Fruit fly (Drosophila melanogaster): ENCODE measurements around the gene RhoGAP92B.
A peak's percentile ranks its signal among the peaks of the same experiment; 100 is the strongest.

The RhoGAP92B gene

dm6 chr3R:19859370-19860033 is 45.5 kb upstream of the RhoGAP92B start (continued):
- TF ChIP-seq CG11504 (tag; optimal IDR thresholded peaks at IDR 0.05) = no peak
- no peak for TF ChIP-seq CG3163 (GFP tag; optimal IDR thresholded peaks at IDR 0.05)
- TF ChIP-seq br (optimal IDR thresholded peaks at IDR 0.05) = no peak
- TF ChIP-seq jigr1 (GFP tag; IDR thresholded peaks at IDR 0.05) = no peak
- TF ChIP-seq pb (GFP tag; optimal IDR thresholded peaks at IDR 0.05) = no peak
- TF ChIP-seq peb (GFP tag; IDR thresholded peaks at IDR 0.05) = no peak
- no peak for TF ChIP-seq CG14441 (GFP tag; IDR thresholded peaks at IDR 0.05)
- no peak for TF ChIP-seq z (GFP tag; IDR thresholded peaks at IDR 0.05)
- TF ChIP-seq CG8281 (tag; optimal IDR thresholded peaks at IDR 0.05) = no peak
- TF ChIP-seq MESR4 (GFP tag; optimal IDR thresholded peaks at IDR 0.05) = no peak
- TF ChIP-seq Myb (GFP tag; optimal IDR thresholded peaks at IDR 0.05) = no peak
- TF ChIP-seq CG18599 (GFP tag; optimal IDR thresholded peaks at IDR 0.05) = peak; percentile 45
- TF ChIP-seq CG7839 (tag; optimal IDR thresholded peaks at IDR 0.05) = no peak
- no peak for TF ChIP-seq CG6813 (GFP tag; optimal IDR thresholded peaks at IDR 0.05)
- TF ChIP-seq pan (optimal IDR thresholded peaks at IDR 0.05) = no peak
- TF ChIP-seq pan (GFP tag; optimal IDR thresholded peaks at IDR 0.05 in 1 of 2, IDR thresholded peaks at IDR 0.05 in 1 of 2) = no peak
- no peak for TF ChIP-seq CG14050 (GFP tag; IDR thresholded peaks at IDR 0.05)
- TF ChIP-seq Sox100B (GFP tag; optimal IDR thresholded peaks at IDR 0.05) = no peak
- TF ChIP-seq sr (GFP tag; IDR thresholded peaks at IDR 0.05) = no peak
- no peak for TF ChIP-seq ems (GFP tag; optimal IDR thresholded peaks at IDR 0.05)
- no peak for TF ChIP-seq corto (GFP tag; optimal IDR thresholded peaks at IDR 0.05)
- no peak for TF ChIP-seq Dip2 (GFP tag; IDR thresholded peaks at IDR 0.05)
- TF ChIP-seq Oli (tag; optimal IDR thresholded peaks at IDR 0.05) = no peak
- no peak for TF ChIP-seq eyg (GFP tag; optimal IDR thresholded peaks at IDR 0.05)
- no peak for TF ChIP-seq Ssrp (tag; optimal IDR thresholded peaks at IDR 0.05)
- peak; percentile 18 for TF ChIP-seq CG12071 (GFP tag; optimal IDR thresholded peaks at IDR 0.05)
- no peak for TF ChIP-seq Poxn (GFP tag; IDR thresholded peaks at IDR 0.05)
- TF ChIP-seq CG32772 (GFP tag; IDR thresholded peaks at IDR 0.05) = no peak
- TF ChIP-seq zfh1 (GFP tag; IDR thresholded peaks at IDR 0.05) = no peak
- no peak for TF ChIP-seq CG18764 (GFP tag; optimal IDR thresholded peaks at IDR 0.05)
- no peak for TF ChIP-seq CG13894 (tag; optimal IDR thresholded peaks at IDR 0.05)
- TF ChIP-seq pros (GFP tag; optimal IDR thresholded peaks at IDR 0.05) = no peak
- TF ChIP-seq jumu (GFP tag; optimal IDR thresholded peaks at IDR 0.05) = no peak
- no peak for TF ChIP-seq HLH4C (GFP tag; IDR thresholded peaks at IDR 0.05; ENCODE audit: partially characterized antibody)
- no peak for TF ChIP-seq ERR (GFP tag; optimal IDR thresholded peaks at IDR 0.05)
- no peak for TF ChIP-seq CG13624 (GFP tag; optimal IDR thresholded peaks at IDR 0.05)
- TF ChIP-seq pita (GFP tag; optimal IDR thresholded peaks at IDR 0.05) = no peak
- no peak for TF ChIP-seq D19B (GFP tag; optimal IDR thresholded peaks at IDR 0.05)
- TF ChIP-seq bsh (GFP tag; optimal IDR thresholded peaks at IDR 0.05) = no peak
- TF ChIP-seq CG15073 (GFP tag; optimal IDR thresholded peaks at IDR 0.05) = no peak
- TF ChIP-seq Max (GFP tag; optimal IDR thresholded peaks at IDR 0.05) = no peak
- TF ChIP-seq lmd (GFP tag; IDR thresholded peaks at IDR 0.05) = 0 out of 2 replicates have a peak, but pooled peaks have one; percentile 24
- TF ChIP-seq Sin3A (optimal IDR thresholded peaks at IDR 0.05) = no peak
- no peak for TF ChIP-seq chinmo (GFP tag; IDR thresholded peaks at IDR 0.05; ENCODE audit: partially characterized antibody)
- no peak for TF ChIP-seq Ada2b (GFP tag; IDR thresholded peaks at IDR 0.05)
- TF ChIP-seq YL-1 (GFP tag; optimal IDR thresholded peaks at IDR 0.05) = no peak
- no peak for TF ChIP-seq CG1233 (GFP tag; optimal IDR thresholded peaks at IDR 0.05)
- peak; percentile 36 for TF ChIP-seq cwo (GFP tag; optimal IDR thresholded peaks at IDR 0.05)
- no peak for TF ChIP-seq CG15011 (GFP tag; optimal IDR thresholded peaks at IDR 0.05)

Measured in whole organism, embryonic.